Worm (Caenorhabditis elegans): ENCODE data around the gene eif-3.B.
"Not testable (repeated sequence)": the region's sequence is repeated elsewhere in the genome, so short reads cannot be mapped to it uniquely, and the experiment has no call there.

DNA sequence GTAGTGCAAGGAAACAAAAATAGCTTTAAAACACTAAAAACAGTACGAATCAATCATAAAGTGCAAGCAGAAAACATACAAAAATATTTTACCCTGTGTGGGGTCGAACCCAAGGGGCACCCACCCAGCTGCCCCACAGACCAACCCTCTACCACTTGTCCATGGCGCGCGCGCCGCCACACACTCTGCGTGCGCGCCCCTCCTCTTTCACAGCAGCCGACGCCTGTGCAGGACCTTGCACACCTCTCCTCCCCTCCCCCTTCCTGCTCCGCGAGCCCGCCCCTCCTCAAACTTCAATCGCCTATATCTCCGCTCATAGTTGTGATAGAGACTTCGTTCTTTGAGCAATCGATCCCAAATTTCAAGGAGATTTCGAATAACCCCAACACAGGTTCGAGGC, 32.7 kb upstream of the eif-3.B start:
- TF ChIP-seq unc-62 (GFP tag; optimal IDR thresholded peaks at IDR 0.05); sdz-38 (tag; optimal IDR thresholded peaks at IDR 0.05); ceh-100 (GFP tag; IDR thresholded peaks at IDR 0.05); somi-1 (GFP tag; optimal IDR thresholded peaks at IDR 0.05); chd-7 (tag; optimal IDR thresholded peaks at IDR 0.05); pha-4 (tag; optimal IDR thresholded peaks at IDR 0.05); ets-4 (GFP tag; optimal IDR thresholded peaks at IDR 0.05); ccch-3 (GFP tag; optimal IDR thresholded peaks at IDR 0.05); hmg-20 (GFP tag; IDR thresholded peaks at IDR 0.05); F39B2.1 (GFP tag; IDR thresholded peaks at IDR 0.05); C17E4.6 (GFP tag; IDR thresholded peaks at IDR 0.05): not testable (repeated sequence)
- TF ChIP-seq F33H1.4 (GFP tag; IDR thresholded peaks at IDR 0.05) = peak; percentile 65

All from whole organism, young adult.